Worm (Caenorhabditis elegans): ENCODE measurements around the gene idpp-12.
"Not testable (repeated sequence)": the region's sequence is repeated elsewhere in the genome, so short reads cannot be mapped to it uniquely, and the experiment has no call there.

The idpp-12 gene

DNA sequence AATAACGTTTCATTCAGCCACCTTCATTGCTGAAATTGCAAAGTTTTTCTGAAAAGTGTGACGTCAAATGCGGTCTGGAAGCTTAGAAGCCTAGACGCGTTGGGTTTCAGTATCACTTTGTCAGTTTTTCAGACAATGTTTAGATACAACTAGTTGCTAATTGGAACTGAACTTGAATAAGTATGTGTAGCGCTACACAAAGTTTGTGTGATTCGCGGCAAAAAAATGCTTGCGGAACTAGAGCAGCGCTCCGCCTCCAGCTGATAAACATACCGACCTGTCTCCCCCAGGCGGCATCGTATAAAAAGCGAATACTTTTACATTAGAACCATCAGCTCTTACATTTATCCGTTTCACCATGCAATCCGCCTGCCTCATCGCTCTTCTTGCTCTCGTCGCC lies 1.7 kb upstream of the idpp-12 start, which contains the start of gene W08E12.4:
TSS of gene W08E12.4 (plus strand) at position 301 of the 400 bp plus-strand sequence.
- TF ChIP-seq zag-1 (tag; optimal IDR thresholded peaks at IDR 0.05); nhr-67 (tag; optimal IDR thresholded peaks at IDR 0.05); ama-1 (optimal IDR thresholded peaks at IDR 0.05): not testable (repeated sequence)

- no peak for TF ChIP-seq nhr-76 (tag; optimal IDR thresholded peaks at IDR 0.05)
- TF ChIP-seq mml-1 (tag; optimal IDR thresholded peaks at IDR 0.05): no peak
- TF ChIP-seq fos-1 (tag; optimal IDR thresholded peaks at IDR 0.05): no peak
- no peak for TF ChIP-seq ZK546.5 (tag; optimal IDR thresholded peaks at IDR 0.05)
- TF ChIP-seq ztf-11 (tag; optimal IDR thresholded peaks at IDR 0.05): no peak
- TF ChIP-seq ama-1 (optimal IDR thresholded peaks at IDR 0.05): no peak
- no peak for TF ChIP-seq pqm-1 (tag; optimal IDR thresholded peaks at IDR 0.05)
- TF ChIP-seq hmg-11 (tag; optimal IDR thresholded peaks at IDR 0.05): no peak
- TF ChIP-seq nhr-12 (tag; optimal IDR thresholded peaks at IDR 0.05): no peak
- TF ChIP-seq zag-1 (tag; optimal IDR thresholded peaks at IDR 0.05): no peak
- TF ChIP-seq elt-2 (tag; optimal IDR thresholded peaks at IDR 0.05): no peak
- no peak for TF ChIP-seq nhr-67 (tag; optimal IDR thresholded peaks at IDR 0.05)
- TF ChIP-seq aly-2 (tag; optimal IDR thresholded peaks at IDR 0.05): no peak
- no peak for TF ChIP-seq skn-1 (tag; optimal IDR thresholded peaks at IDR 0.05)
- TF ChIP-seq ceh-82 (tag; optimal IDR thresholded peaks at IDR 0.05): no peak
Measured at ce11 chrIV:3305575-3305974, 1.8 kb downstream of the idpp-12 start, which contains the start of gene W08E12.2. Gene W08E12.2, plus strand, starts transcription at chrIV:3305875.

- TF ChIP-seq nhr-76 (tag; optimal IDR thresholded peaks at IDR 0.05): no peak
- no peak for TF ChIP-seq nhr-23 (tag; optimal IDR thresholded peaks at IDR 0.05)
- TF ChIP-seq ama-1 (optimal IDR thresholded peaks at IDR 0.05): no peak
- no peak for TF ChIP-seq elt-1 (tag; optimal IDR thresholded peaks at IDR 0.05)
- TF ChIP-seq ceh-28 (tag; optimal IDR thresholded peaks at IDR 0.05): no peak
- TF ChIP-seq elt-2 (tag; optimal IDR thresholded peaks at IDR 0.05): no peak
- no peak for TF ChIP-seq nhr-28 (tag; optimal IDR thresholded peaks at IDR 0.05)
- no peak for TF ChIP-seq nhr-43 (tag; optimal IDR thresholded peaks at IDR 0.05; ENCODE audit: poor library complexity, severe bottlenecking)
- no peak for TF ChIP-seq egl-27 (tag; optimal IDR thresholded peaks at IDR 0.05)
- TF ChIP-seq pha-4 (tag; optimal IDR thresholded peaks at IDR 0.05): no peak
- TF ChIP-seq nhr-25 (tag; optimal IDR thresholded peaks at IDR 0.05): no peak
- TF ChIP-seq lin-15B (tag; optimal IDR thresholded peaks at IDR 0.05): no peak
- TF ChIP-seq pqm-1 (tag; optimal IDR thresholded peaks at IDR 0.05): no peak
- TF ChIP-seq R02D3.7 (tag; optimal IDR thresholded peaks at IDR 0.05): no peak
- no peak for TF ChIP-seq ztf-11 (tag; optimal IDR thresholded peaks at IDR 0.05)
- no peak for TF ChIP-seq lsy-12 (tag; optimal IDR thresholded peaks at IDR 0.05)
- no peak for TF ChIP-seq mdl-1 (tag; optimal IDR thresholded peaks at IDR 0.05)
- no peak for TF ChIP-seq mml-1 (tag; optimal IDR thresholded peaks at IDR 0.05)
- TF ChIP-seq egl-5 (tag; optimal IDR thresholded peaks at IDR 0.05): no peak
Measured at ce11 chrIV:3307463-3307862, 3.7 kb downstream of the idpp-12 start, which contains the start of gene W08E12.9. Gene W08E12.9, minus strand, starts transcription at chrIV:3307563.

DNA sequence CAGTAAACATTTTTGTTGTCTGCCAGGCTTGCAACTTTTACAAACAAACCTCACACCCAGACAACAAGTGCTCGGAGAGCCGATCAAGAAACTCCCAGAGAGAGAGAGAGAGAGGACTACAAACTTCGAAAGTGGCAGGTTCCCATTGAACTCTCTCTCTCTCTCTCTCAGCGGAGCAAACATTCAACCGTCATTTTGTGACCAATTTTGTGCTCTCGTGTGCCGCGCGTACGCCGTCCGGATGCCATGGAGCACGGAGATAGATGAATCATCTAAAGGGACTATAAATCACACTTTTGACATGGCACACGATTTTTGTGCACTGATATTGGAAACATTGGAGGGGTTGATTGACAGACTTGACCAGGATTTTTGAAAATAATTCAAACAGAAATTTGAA lies 5.1 kb downstream of the idpp-12 start:
- TF ChIP-seq nhr-23 (tag; optimal IDR thresholded peaks at IDR 0.05): no peak
- peak; percentile 34 for TF ChIP-seq pha-4 (tag; optimal IDR thresholded peaks at IDR 0.05)
- TF ChIP-seq fkh-2 (tag; optimal IDR thresholded peaks at IDR 0.05): no peak

DNA sequence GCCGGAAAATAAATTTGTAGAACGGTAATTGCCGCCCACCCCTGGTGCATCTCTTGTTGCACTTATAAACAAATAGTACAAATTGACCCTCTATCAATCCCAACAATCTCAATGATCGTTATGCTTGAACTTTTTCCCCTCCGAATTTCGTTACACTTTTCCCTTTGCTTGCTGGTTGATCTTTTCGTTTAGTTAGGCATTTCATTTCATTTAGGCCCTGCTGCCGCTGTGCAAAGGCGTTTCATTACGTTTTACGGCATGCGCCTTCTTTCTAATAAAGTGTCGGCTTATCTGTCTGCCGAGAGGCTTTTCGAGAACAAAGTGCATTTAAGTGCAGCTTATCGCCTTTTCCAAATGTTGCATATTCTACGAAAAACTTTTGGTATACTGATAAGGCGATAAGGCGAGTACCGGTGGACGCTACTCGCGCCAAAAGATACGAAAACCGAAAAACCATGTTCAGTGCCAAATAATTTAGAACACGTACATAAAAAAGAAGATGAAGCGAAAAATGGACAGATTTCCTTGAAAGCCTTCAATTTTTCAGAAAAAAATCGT lies 7.0 kb downstream of the idpp-12 start:
- TF ChIP-seq sea-2 (GFP tag; optimal IDR thresholded peaks at IDR 0.05) (no peak), ceh-9 (tag; optimal IDR thresholded peaks at IDR 0.05) (no peak), nhr-23 (tag; optimal IDR thresholded peaks at IDR 0.05) (no peak), R02D3.7 (tag; optimal IDR thresholded peaks at IDR 0.05) (no peak), unc-39 (tag; optimal IDR thresholded peaks at IDR 0.05) (no peak), elt-2 (tag; optimal IDR thresholded peaks at IDR 0.05) (peak; percentile 91), lin-39 (tag; optimal IDR thresholded peaks at IDR 0.05) (no peak), jun-1 (tag; optimal IDR thresholded peaks at IDR 0.05) (no peak), pqm-1 (tag; optimal IDR thresholded peaks at IDR 0.05) (peak; percentile 92)

All from whole organism, L3 larva.